Fruit fly (Drosophila melanogaster) whole organism, embryonic: ENCODE data around the gene CG43055.
A peak's percentile ranks its signal among the peaks of the same experiment; 100 is the strongest.

Source experiments
- Atf3 ChIP-seq: fragments of 200-800 bp; sonication (Bioruptor generic); optimal IDR thresholded peaks from 3 replicates; lab custom pipeline; 2016; ENCODE audit warnings: missing biosample characterization, missing genetic modification characterization
- CG10366 ChIP-seq: fragments of 200-800 bp; sonication (Bioruptor generic); IDR thresholded peaks from 2 replicates; pipeline ENCODE4 v1.3.6; 2022; ENCODE audit warnings: missing biosample characterization, missing genetic modification characterization
- CG13287 ChIP-seq: fragments of 200-800 bp; sonication (Bioruptor generic); IDR thresholded peaks from 2 replicates; pipeline ENCODE4 v1.3.6; 2022; ENCODE audit warnings: missing biosample characterization, missing genetic modification characterization; ENCODE audit not compliant: partially characterized antibody
- CG13624 ChIP-seq: fragments of 200-800 bp; sonication (Bioruptor generic); optimal IDR thresholded peaks from 2 replicates; lab custom pipeline; 2016; ENCODE audit warnings: missing biosample characterization, missing genetic modification characterization
- CG14710 ChIP-seq: fragments of 200-800 bp; sonication (Bioruptor generic); optimal IDR thresholded peaks from 3 replicates; lab custom pipeline; 2019; ENCODE audit warnings: missing biosample characterization, mild to moderate bottlenecking, missing genetic modification characterization, moderate library complexity
- CG15696 ChIP-seq: fragments of 200-800 bp; sonication (Bioruptor generic); optimal IDR thresholded peaks from 2 replicates; lab custom pipeline; 2019; ENCODE audit warnings: missing biosample characterization, mild to moderate bottlenecking, missing genetic modification characterization, moderate library complexity
- CG16779 ChIP-seq: fragments of 200-800 bp; sonication (Bioruptor generic); IDR thresholded peaks from 2 replicates; pipeline ENCODE4 v1.3.6; 2022; ENCODE audit warnings: missing biosample characterization, missing genetic modification characterization
- CG18011 ChIP-seq: fragments of 200-800 bp; sonication (Bioruptor generic); optimal IDR thresholded peaks from 2 replicates; lab custom pipeline; 2017; ENCODE audit warnings: missing biosample characterization, missing genetic modification characterization, mild to moderate bottlenecking, moderate library complexity, missing genotype
- CG34376 ChIP-seq: fragments of 200-800 bp; sonication (Bioruptor generic); optimal IDR thresholded peaks from 2 replicates; lab custom pipeline; 2018; ENCODE audit warnings: missing biosample characterization, mild to moderate bottlenecking, missing genetic modification characterization
- CG8359 ChIP-seq: fragments of 200-800 bp; sonication (Bioruptor generic); optimal IDR thresholded peaks from 2 replicates; lab custom pipeline; 2017; ENCODE audit warnings: missing biosample characterization, mild to moderate bottlenecking, missing genetic modification characterization, borderline replicate concordance
- CoRest ChIP-seq: fragments of 200-800 bp; sonication (Bioruptor generic); optimal IDR thresholded peaks from 3 replicates; lab custom pipeline; 2018; ENCODE audit warnings: missing biosample characterization, mild to moderate bottlenecking, missing genetic modification characterization, moderate library complexity
- Dp ChIP-seq: fragments of 200-800 bp; sonication (Bioruptor generic); optimal IDR thresholded peaks from 2 replicates; lab custom pipeline; 2018; ENCODE audit warnings: missing biosample characterization, mild to moderate bottlenecking, missing genetic modification characterization, moderate library complexity
- E2f2 ChIP-seq: fragments of 200-800 bp; sonication (Bioruptor generic); IDR thresholded peaks from 2 replicates; pipeline ENCODE4 v1.3.6; 2022; ENCODE audit warnings: missing biosample characterization, missing genetic modification characterization
- HmgD ChIP-seq: fragments of 200-800 bp; sonication (Bioruptor generic); optimal IDR thresholded peaks from 3 replicates; lab custom pipeline; 2016; ENCODE audit warnings: missing biosample characterization, missing genetic modification characterization
- Hr51 ChIP-seq, 2 experiments: fragments of 200-800 bp; sonication (Bioruptor generic); optimal IDR thresholded peaks; 2 replicates in 1 of 2; 3 replicates in 1 of 2; lab custom pipeline; 2016 to 2018; ENCODE audit warnings: missing biosample characterization in 2 of 2, missing genetic modification characterization in 2 of 2, mild to moderate bottlenecking in 1 of 2, moderate library complexity in 1 of 2
- MTF-1 ChIP-seq: fragments of 200-800 bp; sonication (Bioruptor generic); optimal IDR thresholded peaks from 2 replicates; lab custom pipeline; 2018; ENCODE audit warnings: missing biosample characterization, mild to moderate bottlenecking, missing genetic modification characterization, borderline replicate concordance
- Max ChIP-seq: fragments of 200-800 bp; sonication (Bioruptor generic); optimal IDR thresholded peaks from 2 replicates; lab custom pipeline; 2016; ENCODE audit warnings: missing biosample characterization, mild to moderate bottlenecking, missing genetic modification characterization
- PHDP ChIP-seq: fragments of 200-800 bp; sonication (Bioruptor generic); optimal IDR thresholded peaks from 3 replicates; lab custom pipeline; 2018; ENCODE audit warnings: missing biosample characterization, mild to moderate bottlenecking, missing genetic modification characterization, moderate library complexity
- Taf1 ChIP-seq: fragments of 200-800 bp; sonication (Bioruptor generic); IDR thresholded peaks from 2 replicates; pipeline ENCODE4 v1.3.6; 2022; ENCODE audit warnings: missing biosample characterization, missing genetic modification characterization
- YL-1 ChIP-seq: fragments of 200-800 bp; sonication (Bioruptor generic); optimal IDR thresholded peaks from 3 replicates; lab custom pipeline; 2017; ENCODE audit warnings: missing biosample characterization, mild to moderate bottlenecking, missing genetic modification characterization
- abd-A ChIP-seq: fragments of 200-800 bp; sonication (Bioruptor generic); optimal IDR thresholded peaks from 3 replicates; lab custom pipeline; 2019; ENCODE audit warnings: missing biosample characterization, mild to moderate bottlenecking, missing genetic modification characterization, moderate library complexity
- al ChIP-seq: fragments of 200-800 bp; sonication (Bioruptor generic); IDR thresholded peaks from 2 replicates; pipeline ENCODE4 v1.3.6; 2022; ENCODE audit warnings: missing biosample characterization, missing genetic modification characterization
- bowl ChIP-seq: fragments of 200-800 bp; sonication (Bioruptor generic); IDR thresholded peaks from 2 replicates; pipeline ENCODE4 v1.3.6; 2022; ENCODE audit warnings: missing biosample characterization, missing genetic modification characterization
- br ChIP-seq: fragments of >200 bp; optimal IDR thresholded peaks from 2 replicates; lab custom pipeline; 2017
- btn ChIP-seq: fragments of 200-800 bp; sonication (Bioruptor generic); optimal IDR thresholded peaks from 2 replicates; lab custom pipeline; 2016; ENCODE audit warnings: missing biosample characterization, missing genetic modification characterization
- chif ChIP-seq, 2 experiments: fragments of 200-800 bp; sonication (Bioruptor generic); optimal IDR thresholded peaks; 3 replicates each; lab custom pipeline; 2016; ENCODE audit warnings: missing biosample characterization in 2 of 2, missing genetic modification characterization in 2 of 2
- crc ChIP-seq: fragments of 200-800 bp; sonication (Bioruptor generic); optimal IDR thresholded peaks from 2 replicates; lab custom pipeline; 2016; ENCODE audit warnings: missing biosample characterization, missing genetic modification characterization
- crol ChIP-seq: fragments of 200-800 bp; sonication (Bioruptor generic); IDR thresholded peaks from 2 replicates; pipeline ENCODE4 v1.3.6; 2022; ENCODE audit warnings: missing biosample characterization, missing genetic modification characterization
- dmrt99B ChIP-seq: fragments of 200-800 bp; sonication (Bioruptor generic); optimal IDR thresholded peaks from 2 replicates; lab custom pipeline; 2018; ENCODE audit warnings: missing biosample characterization, mild to moderate bottlenecking, missing genetic modification characterization, moderate library complexity
- dpn ChIP-seq, 2 experiments: fragments of 200-800 bp; sonication (Bioruptor generic); optimal IDR thresholded peaks; 3 replicates each; lab custom pipeline; 2016; ENCODE audit warnings: missing biosample characterization in 2 of 2, missing genetic modification characterization in 2 of 2
- ewg ChIP-seq: fragments of 200-800 bp; sonication (Bioruptor generic); optimal IDR thresholded peaks from 3 replicates; lab custom pipeline; 2017; ENCODE audit warnings: mild to moderate bottlenecking, missing biosample characterization, missing genetic modification reagents, missing genetic modification characterization
- exex ChIP-seq: fragments of 200-800 bp; sonication (Bioruptor generic); optimal IDR thresholded peaks from 4 replicates; lab custom pipeline; 2018; ENCODE audit warnings: missing biosample characterization, mild to moderate bottlenecking, missing genetic modification characterization, moderate library complexity
- ftz-f1 ChIP-seq: fragments of 200-800 bp; sonication (Bioruptor generic); optimal IDR thresholded peaks from 2 replicates; lab custom pipeline; 2016; ENCODE audit warnings: missing biosample characterization, missing genetic modification characterization
- gro ChIP-seq: fragments of 200-800 bp; sonication (Bioruptor generic); optimal IDR thresholded peaks from 2 replicates; lab custom pipeline; 2016; ENCODE audit warnings: missing biosample characterization, missing genetic modification characterization
- gsb ChIP-seq: fragments of 200-800 bp; sonication (Bioruptor generic); IDR thresholded peaks from 2 replicates; pipeline ENCODE4 v1.3.6; 2022; ENCODE audit warnings: missing biosample characterization, missing genetic modification characterization
- gsb-n ChIP-seq: fragments of 200-800 bp; sonication (Bioruptor generic); optimal IDR thresholded peaks from 3 replicates; lab custom pipeline; 2018; ENCODE audit warnings: missing biosample characterization, mild to moderate bottlenecking, missing genetic modification characterization
- ham ChIP-seq: fragments of 200-800 bp; sonication (Bioruptor generic); IDR thresholded peaks from 2 replicates; pipeline ENCODE4 v1.3.6; 2022; ENCODE audit warnings: missing biosample characterization, missing genetic modification characterization
- lov ChIP-seq, 2 experiments: fragments of 200-800 bp in 1 of 2; fragments of >200 bp in 1 of 2; sonication (Bioruptor generic) in 1 of 2; IDR thresholded peaks in 1 of 2; optimal IDR thresholded peaks in 1 of 2; 2 replicates in 1 of 2; 3 replicates in 1 of 2; pipeline versions ENCODE4 v1.3.6 to Lab custom; 2017 to 2022; ENCODE audit warnings: missing biosample characterization in 1 of 2, missing genetic modification characterization in 1 of 2
- rib ChIP-seq: fragments of 200-800 bp; sonication (Bioruptor generic); IDR thresholded peaks from 2 replicates; pipeline ENCODE4 v1.3.6; 2022; ENCODE audit warnings: missing biosample characterization, missing genetic modification characterization
- schlank ChIP-seq: fragments of 200-800 bp; sonication (Bioruptor generic); optimal IDR thresholded peaks from 2 replicates; lab custom pipeline; 2018; ENCODE audit warnings: missing biosample characterization, mild to moderate bottlenecking, missing genetic modification characterization
- scrt ChIP-seq: fragments of 200-800 bp; sonication (Bioruptor generic); optimal IDR thresholded peaks from 2 replicates; lab custom pipeline; 2018; ENCODE audit warnings: missing biosample characterization, mild to moderate bottlenecking, missing genetic modification characterization, moderate library complexity
- shn ChIP-seq: fragments of 200-800 bp; sonication (Bioruptor generic); optimal IDR thresholded peaks from 3 replicates; lab custom pipeline; 2016; ENCODE audit warnings: missing biosample characterization, missing genetic modification characterization
- toy ChIP-seq: fragments of 200-800 bp; sonication (Bioruptor generic); IDR thresholded peaks from 2 replicates; pipeline ENCODE4 v1.3.6; 2022; ENCODE audit warnings: missing biosample characterization, missing genetic modification characterization
- vvl ChIP-seq: fragments of 200-800 bp; sonication (Bioruptor generic); IDR thresholded peaks from 2 replicates; pipeline ENCODE4 v1.3.6; 2022; ENCODE audit warnings: missing biosample characterization, missing genetic modification characterization

Gene CG43055

DNA sequence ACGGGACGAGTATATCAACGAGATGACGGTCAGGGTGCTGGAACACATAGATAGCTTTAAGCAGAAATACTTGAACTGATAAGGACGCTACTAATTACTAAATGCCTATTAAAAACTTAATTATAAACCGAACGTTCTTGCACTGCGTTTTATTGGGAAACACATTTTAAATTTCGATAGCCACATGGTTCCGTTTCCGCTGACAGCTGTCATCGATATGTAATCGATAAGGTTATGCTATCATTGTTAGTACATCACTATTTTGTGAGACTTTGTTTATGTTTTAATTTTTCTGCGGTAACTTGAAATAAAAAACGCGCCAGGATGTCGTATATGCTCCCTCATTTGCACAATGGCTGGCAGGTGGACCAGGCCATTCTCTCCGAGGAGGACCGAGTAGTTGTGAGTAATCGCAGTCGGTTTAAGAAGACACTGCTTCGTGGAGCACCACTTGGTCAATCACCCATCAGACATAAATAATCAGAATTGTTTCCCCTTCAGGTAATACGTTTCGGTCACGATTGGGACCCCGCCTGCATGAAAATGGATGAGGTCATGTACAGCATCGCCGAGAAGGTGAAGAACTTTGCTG, 7.8 kb upstream of the CG43055 start, which contains the start of gene Dim1 (continued):
- TF ChIP-seq MTF-1 (no peak), YL-1 (GFP tag; lab: Kevin White, UChicago) (peak; percentile 73), exex (tag; lab: Kevin White, UChicago) (no peak), schlank (tag; lab: Kevin White, UChicago) (peak; percentile 23), gsb (GFP tag; lab: Robert Waterston, UW) (no peak), dmrt99B (tag; lab: Kevin White, UChicago) (no peak), CoRest (tag; lab: Kevin White, UChicago) (peak; percentile 32), crc (GFP tag; lab: Kevin White, UChicago) (no peak), Taf1 (GFP tag; lab: Robert Waterston, UW) (no peak), Atf3 (GFP tag; lab: Kevin White, UChicago) (no peak), CG13624 (GFP tag; lab: Kevin White, UChicago) (no peak), scrt (GFP tag; lab: Kevin White, UChicago) (no peak), gro (GFP tag; lab: Kevin White, UChicago) (no peak), E2f2 (GFP tag; lab: Robert Waterston, UW) (peak; percentile 94), dpn (GFP tag; optimal IDR thresholded peaks at IDR 0.05; lab: Kevin White, UChicago) (no peak), ftz-f1 (no peak), CG14710 (tag; lab: Kevin White, UChicago) (peak; percentile 22), toy (GFP tag; lab: Robert Waterston, UW) (no peak), bowl (GFP tag; lab: Robert Waterston, UW) (no peak), rib (no peak), Max (GFP tag; lab: Kevin White, UChicago) (no peak), PHDP (no peak), shn (no peak), chif (GFP tag; optimal IDR thresholded peaks at IDR 0.05; lab: Kevin White, UChicago) (no peak), CG34376 (GFP tag; lab: Kevin White, UChicago) (peak; percentile 53)

dm6 chr2L:4414059-4414458, 3.1 kb downstream of the CG43055 start:
- TF ChIP-seq btn (GFP tag; lab: Kevin White, UChicago) = no peak
- no peak for TF ChIP-seq CG13287
- TF ChIP-seq al (GFP tag; lab: Robert Waterston, UW) = no peak
- TF ChIP-seq CG15696 = no peak
- no peak for TF ChIP-seq ewg (GFP tag; lab: Kevin White, UChicago)
- no peak for TF ChIP-seq lov (optimal IDR thresholded peaks at IDR 0.05; lab: Kevin White, UChicago)
- no peak for TF ChIP-seq lov (GFP tag; IDR thresholded peaks at IDR 0.05; lab: Robert Waterston, UW)
- no peak for TF ChIP-seq gsb-n
- TF ChIP-seq CG8359 (GFP tag; lab: Kevin White, UChicago) = no peak
- peak; percentile 77 for TF ChIP-seq abd-A
- TF ChIP-seq crol (GFP tag; lab: Robert Waterston, UW) = peak; percentile 26; the same call in 1 of the 2 replicates
- no peak for TF ChIP-seq br (lab: Kevin White, UChicago)
- peak; percentile 70 for TF ChIP-seq scrt (GFP tag; lab: Kevin White, UChicago)
- TF ChIP-seq Hr51 (GFP tag; optimal IDR thresholded peaks at IDR 0.05; lab: Kevin White, UChicago) = no peak
- no peak for TF ChIP-seq crc (GFP tag; lab: Kevin White, UChicago)
- no peak for TF ChIP-seq ham (GFP tag; lab: Robert Waterston, UW)
- TF ChIP-seq Dp (GFP tag; lab: Kevin White, UChicago) = no peak
- no peak for TF ChIP-seq CG16779 (GFP tag; lab: Robert Waterston, UW)
- no peak for TF ChIP-seq CG10366 (GFP tag; lab: Robert Waterston, UW)
- TF ChIP-seq shn = no peak
- TF ChIP-seq vvl (GFP tag; lab: Robert Waterston, UW) = no peak
- TF ChIP-seq CG18011 (GFP tag; lab: Kevin White, UChicago) = no peak
- no peak for TF ChIP-seq HmgD (GFP tag; lab: Kevin White, UChicago)
